Worm (Caenorhabditis elegans) whole organism, L1 larva: Measurements from ENCODE around the gene F46B6.6.

Experiments
- F16B12.6 ChIP-seq: fragments of 150-350 bp; optimal IDR thresholded peaks from 2 replicates; lab custom pipeline; 2014; ENCODE audit warnings: missing biosample characterization, missing genetic modification characterization
- ceh-63 ChIP-seq: fragments of 200-800 bp; sonication (Bioruptor generic); optimal IDR thresholded peaks from 2 replicates; lab custom pipeline; 2018; ENCODE audit warnings: mild to moderate bottlenecking, missing genetic modification characterization, missing compliant biosample characterization
- ceh-8 ChIP-seq: fragments of 200-800 bp; sonication (Bioruptor generic); optimal IDR thresholded peaks from 2 replicates; lab custom pipeline; 2018; ENCODE audit warnings: mild to moderate bottlenecking, missing genetic modification characterization, moderate library complexity, missing compliant biosample characterization
- ceh-82 ChIP-seq, 3 experiments: fragments of 150-350 bp in 1 of 3; sonication (generic microtip) in 2 of 3; optimal IDR thresholded peaks; 2 replicates each; lab custom pipeline; 2014 to 2017; ENCODE audit warnings: missing biosample characterization in 3 of 3, missing genetic modification characterization in 3 of 3
- ceh-88 ChIP-seq: fragments of 200-800 bp; sonication (Bioruptor generic); IDR thresholded peaks from 2 replicates; pipeline ENCODE4 v1.3.6; 2022; ENCODE audit warnings: missing genetic modification characterization, missing compliant biosample characterization
- dsc-1 ChIP-seq: sonication (generic microtip); optimal IDR thresholded peaks from 2 replicates; lab custom pipeline; 2016; ENCODE audit warnings: mild to moderate bottlenecking, missing genetic modification characterization, missing compliant biosample characterization
- efl-3 ChIP-seq: fragments of 200-800 bp; sonication (Bioruptor generic); optimal IDR thresholded peaks from 2 replicates; lab custom pipeline; 2018; ENCODE audit warnings: mild to moderate bottlenecking, missing genetic modification characterization, missing compliant biosample characterization
- elt-2 ChIP-seq: sonication (generic microtip); optimal IDR thresholded peaks from 2 replicates; lab custom pipeline; 2016; ENCODE audit warnings: missing genetic modification characterization, mild to moderate bottlenecking, inconsistent platforms, missing compliant biosample characterization, missing genetic modification reagents
- elt-3 ChIP-seq, 6 experiments: fragments of 150-350 bp in 1 of 6; sonication (generic microtip); optimal IDR thresholded peaks; 2 replicates each; lab custom pipeline; 2017 to 2018; ENCODE audit warnings: missing biosample characterization in 6 of 6, missing genetic modification characterization in 6 of 6, inconsistent platforms in 1 of 6
- ets-5 ChIP-seq: fragments of 200-800 bp; sonication (Bioruptor generic); IDR thresholded peaks from 2 replicates; pipeline ENCODE4 v1.3.6; 2022; ENCODE audit warnings: missing genetic modification characterization, missing compliant biosample characterization
- fkh-10 ChIP-seq: sonication (generic microtip); optimal IDR thresholded peaks from 2 replicates; lab custom pipeline; 2017; ENCODE audit warnings: missing biosample characterization, missing genetic modification reagents, missing genetic modification characterization
- fkh-4 ChIP-seq: sonication (generic microtip); optimal IDR thresholded peaks from 2 replicates; lab custom pipeline; 2016; ENCODE audit warnings: missing compliant biosample characterization, missing genetic modification characterization, borderline replicate concordance
- fkh-8 ChIP-seq: sonication (generic microtip); optimal IDR thresholded peaks from 2 replicates; lab custom pipeline; 2016; ENCODE audit warnings: mild to moderate bottlenecking, missing genetic modification characterization, missing compliant biosample characterization
- grh-1 ChIP-seq: fragments of 200-800 bp; sonication (Bioruptor generic); IDR thresholded peaks from 2 replicates; pipeline ENCODE4 v1.3.6; 2022; ENCODE audit warnings: missing genetic modification reagents, missing genetic modification characterization, missing compliant biosample characterization
- hlh-4 ChIP-seq: sonication (generic microtip); optimal IDR thresholded peaks from 2 replicates; lab custom pipeline; 2016; ENCODE audit warnings: mild to moderate bottlenecking, missing genetic modification characterization, missing compliant biosample characterization
- hpl-2 ChIP-seq: fragments of 150-350 bp; optimal IDR thresholded peaks from 2 replicates; lab custom pipeline; 2014; ENCODE audit warnings: missing biosample characterization, missing genetic modification reagents, missing genetic modification characterization
- irx-1 ChIP-seq: sonication (generic microtip); optimal IDR thresholded peaks from 2 replicates; lab custom pipeline; 2016; ENCODE audit warnings: missing genetic modification characterization, missing compliant biosample characterization
- jun-1 ChIP-seq: fragments of 150-350 bp; optimal IDR thresholded peaks from 2 replicates; lab custom pipeline; 2014; ENCODE audit warnings: missing biosample characterization, missing genetic modification reagents, missing genetic modification characterization
- lin-35 ChIP-seq, 2 experiments: fragments of 150-350 bp; optimal IDR thresholded peaks; 2 replicates each; lab custom pipeline; 2014; ENCODE audit warnings: missing biosample characterization in 2 of 2, missing genetic modification characterization in 2 of 2, missing genetic modification reagents in 2 of 2
- lin-39 ChIP-seq: fragments of 150-350 bp; optimal IDR thresholded peaks from 2 replicates; lab custom pipeline; 2014; ENCODE audit warnings: missing biosample characterization, missing genetic modification reagents, missing genetic modification characterization
- lsy-2 ChIP-seq, 2 experiments: fragments of 150-350 bp; optimal IDR thresholded peaks; 2 replicates each; lab custom pipeline; 2014; ENCODE audit warnings: missing biosample characterization in 2 of 2, missing genetic modification characterization in 2 of 2
- mdl-1 ChIP-seq, 2 experiments: fragments of 150-350 bp; optimal IDR thresholded peaks; 2 replicates each; lab custom pipeline; 2014 to 2017; ENCODE audit warnings: missing biosample characterization in 2 of 2, missing genetic modification characterization in 2 of 2, inconsistent platforms in 1 of 2
- mef-2 ChIP-seq: fragments of 150-350 bp; optimal IDR thresholded peaks from 2 replicates; lab custom pipeline; 2014; ENCODE audit warnings: missing biosample characterization, missing genetic modification characterization
- nhr-19 ChIP-seq: fragments of 200-800 bp; sonication (Bioruptor generic); conservative IDR thresholded peaks from 2 replicates; pipeline ENCODE4 v1.3.6; 2022; ENCODE audit warnings: missing genetic modification characterization, missing compliant biosample characterization
- nhr-20 ChIP-seq: sonication (generic microtip); optimal IDR thresholded peaks from 2 replicates; lab custom pipeline; 2016; ENCODE audit warnings: mild to moderate bottlenecking, missing genetic modification characterization, missing compliant biosample characterization
- nhr-237 ChIP-seq: fragments of 150-350 bp; optimal IDR thresholded peaks from 2 replicates; lab custom pipeline; 2014; ENCODE audit warnings: missing biosample characterization, missing genetic modification characterization
- nhr-28 ChIP-seq: fragments of 150-350 bp; optimal IDR thresholded peaks from 2 replicates; lab custom pipeline; 2014; ENCODE audit warnings: missing biosample characterization, missing genetic modification characterization
- nhr-47 ChIP-seq: sonication (generic microtip); optimal IDR thresholded peaks from 2 replicates; lab custom pipeline; 2016; ENCODE audit warnings: mild to moderate bottlenecking, missing genetic modification characterization, moderate library complexity, missing compliant biosample characterization
- nhr-71 ChIP-seq: sonication (generic microtip); optimal IDR thresholded peaks from 2 replicates; lab custom pipeline; 2016; ENCODE audit warnings: mild to moderate bottlenecking, missing genetic modification characterization, moderate library complexity, missing compliant biosample characterization
- nhr-76 ChIP-seq: sonication (generic microtip); optimal IDR thresholded peaks from 2 replicates; lab custom pipeline; 2017; ENCODE audit warnings: missing biosample characterization, missing genetic modification characterization
- nhr-77 ChIP-seq: fragments of 150-350 bp; optimal IDR thresholded peaks from 2 replicates; lab custom pipeline; 2014; ENCODE audit warnings: missing biosample characterization, missing genetic modification characterization
- pag-3 ChIP-seq: sonication (generic microtip); optimal IDR thresholded peaks from 2 replicates; lab custom pipeline; 2017; ENCODE audit warnings: missing genetic modification characterization, mild to moderate bottlenecking, missing compliant biosample characterization, antibody characterized with exemption, borderline replicate concordance; ENCODE audit not compliant: insufficient read depth
- pax-3 ChIP-seq: fragments of 200-800 bp; sonication (Bioruptor generic); optimal IDR thresholded peaks from 2 replicates; lab custom pipeline; 2018; ENCODE audit warnings: mild to moderate bottlenecking, missing genetic modification characterization, moderate library complexity, missing compliant biosample characterization
- pqm-1 ChIP-seq: sonication (generic microtip); optimal IDR thresholded peaks from 3 replicates; lab custom pipeline; 2017; ENCODE audit warnings: missing biosample characterization, missing genetic modification characterization
- skn-1 ChIP-seq: fragments of 150-350 bp; optimal IDR thresholded peaks from 2 replicates; lab custom pipeline; 2014; ENCODE audit warnings: missing biosample characterization, missing genetic modification characterization
- snu-23 ChIP-seq: sonication (generic microtip); optimal IDR thresholded peaks from 2 replicates; lab custom pipeline; 2016; ENCODE audit warnings: missing genetic modification characterization, missing compliant biosample characterization
- sptf-1 ChIP-seq: fragments of 150-350 bp; optimal IDR thresholded peaks from 2 replicates; lab custom pipeline; 2014; ENCODE audit warnings: missing biosample characterization, missing genetic modification characterization
- swsn-7 ChIP-seq: sonication (generic microtip); optimal IDR thresholded peaks from 2 replicates; lab custom pipeline; 2016; ENCODE audit warnings: missing genetic modification characterization, missing compliant biosample characterization
- tbx-2 ChIP-seq: sonication (generic microtip); optimal IDR thresholded peaks from 2 replicates; lab custom pipeline; 2016; ENCODE audit warnings: missing genetic modification characterization, missing compliant biosample characterization
- tlp-1 ChIP-seq: fragments of 150-350 bp; optimal IDR thresholded peaks from 2 replicates; lab custom pipeline; 2014; ENCODE audit warnings: missing biosample characterization, missing genetic modification characterization
- unc-130 ChIP-seq: fragments of 150-350 bp; optimal IDR thresholded peaks from 2 replicates; lab custom pipeline; 2017; ENCODE audit warnings: missing biosample characterization, missing genetic modification characterization, inconsistent platforms
- unc-30 ChIP-seq: sonication (generic microtip); optimal IDR thresholded peaks from 2 replicates; lab custom pipeline; 2017; ENCODE audit warnings: missing biosample characterization, missing genetic modification characterization
- unc-62 ChIP-seq: fragments of 150-350 bp; optimal IDR thresholded peaks from 2 replicates; lab custom pipeline; 2014; ENCODE audit warnings: missing biosample characterization, missing genetic modification reagents, missing genetic modification characterization
- unc-86 ChIP-seq: sonication (generic microtip); optimal IDR thresholded peaks from 2 replicates; lab custom pipeline; 2016; ENCODE audit warnings: missing genetic modification characterization, missing compliant biosample characterization
- unc-98 ChIP-seq: fragments of 200-800 bp; sonication (Bioruptor generic); IDR thresholded peaks from 2 replicates; pipeline ENCODE4 v1.3.6; 2022; ENCODE audit warnings: missing genetic modification characterization, missing compliant biosample characterization
- xbp-1 ChIP-seq: sonication (generic microtip); optimal IDR thresholded peaks from 2 replicates; lab custom pipeline; 2016; ENCODE audit warnings: missing genetic modification characterization, missing compliant biosample characterization
- zag-1 ChIP-seq: fragments of 150-350 bp; optimal IDR thresholded peaks from 2 replicates; lab custom pipeline; 2014; ENCODE audit warnings: missing biosample characterization, missing genetic modification characterization

F46B6.6 gene

DNA sequence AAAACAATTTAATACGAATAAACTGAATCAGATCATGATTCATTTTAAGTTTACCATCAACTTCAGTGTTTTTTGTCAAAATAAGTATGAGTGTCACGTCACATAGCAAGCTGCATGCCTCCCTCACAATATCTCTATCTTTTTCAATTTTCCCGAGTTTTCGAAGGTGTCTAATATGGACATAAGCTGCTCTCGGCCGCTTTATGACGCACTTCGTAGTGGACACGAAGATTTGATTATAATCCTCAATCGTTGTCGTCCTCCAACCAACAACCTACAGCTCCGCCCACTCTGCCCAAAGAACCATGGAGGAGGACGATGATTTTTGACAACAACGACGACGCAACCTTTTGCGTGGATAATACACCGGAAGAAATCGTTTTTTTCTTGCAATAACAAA lies 9.3 kb upstream of the F46B6.6 start:
- TF ChIP-seq lsy-2 (tag; optimal IDR thresholded peaks at IDR 0.05; lab: Kevin White, UChicago) (no peak), xbp-1 (tag; lab: Kevin White, UChicago) (no peak), nhr-28 (no peak), efl-3 (GFP tag; lab: Kevin White, UChicago) (no peak), swsn-7 (tag; lab: Kevin White, UChicago) (no peak), ets-5 (GFP tag; lab: Robert Waterston, UW) (no peak), dsc-1 (peak; percentile 77), nhr-19 (no peak), fkh-10 (GFP tag; lab: Kevin White, UChicago) (peak; percentile 24), elt-3 (tag; optimal IDR thresholded peaks at IDR 0.05; lab: Kevin White, UChicago) (no peak), fkh-4 (no peak), fkh-8 (peak; percentile 52), tlp-1 (no peak), F16B12.6 (tag; lab: Kevin White, UChicago) (no peak), pax-3 (tag; lab: Kevin White, UChicago) (peak; percentile 30)
- TF ChIP-seq, all 84 proteins: peak for 4

DNA sequence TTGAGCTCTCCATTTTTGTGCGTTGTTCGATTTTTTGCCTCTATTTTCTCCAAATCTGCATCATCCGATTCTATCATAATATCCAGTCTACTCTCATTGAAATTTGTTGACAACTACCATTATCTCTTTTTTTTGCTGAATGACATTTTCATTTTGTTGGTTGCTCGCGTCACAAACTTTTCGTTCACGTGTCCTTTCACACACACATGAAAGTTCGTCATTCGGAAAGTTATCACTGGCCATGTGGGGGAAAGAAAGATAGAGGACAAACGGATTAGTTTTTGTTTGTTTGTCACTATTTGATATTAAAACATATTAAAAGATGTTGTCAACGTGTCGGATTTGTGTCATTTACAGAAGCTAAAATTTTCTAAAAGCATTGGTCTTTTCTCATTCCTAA lies 8.3 kb upstream of the F46B6.6 start:
- TF ChIP-seq lsy-2 (tag; optimal IDR thresholded peaks at IDR 0.05; lab: Kevin White, UChicago) (peak in 1 of 2 experiments; percentile 8), pax-3 (tag; lab: Kevin White, UChicago) (peak; percentile 39), unc-62 (GFP tag; lab: Kevin White, UChicago) (no peak), dsc-1 (peak; percentile 46), tbx-2 (no peak), nhr-47 (tag; lab: Kevin White, UChicago) (peak; percentile 11), fkh-8 (peak; percentile 62), nhr-237 (tag; lab: Kevin White, UChicago) (no peak), skn-1 (tag; lab: Kevin White, UChicago) (no peak), zag-1 (tag; lab: Kevin White, UChicago) (no peak), elt-2 (tag; lab: Kevin White, UChicago) (peak; percentile 7), mef-2 (tag; lab: Kevin White, UChicago) (no peak), ceh-82 (tag; optimal IDR thresholded peaks at IDR 0.05; lab: Kevin White, UChicago) (no peak), nhr-71 (tag; lab: Kevin White, UChicago) (peak; percentile 42), ceh-63 (no peak), unc-98 (GFP tag; lab: Robert Waterston, UW) (no peak), fkh-4 (no peak)

DNA sequence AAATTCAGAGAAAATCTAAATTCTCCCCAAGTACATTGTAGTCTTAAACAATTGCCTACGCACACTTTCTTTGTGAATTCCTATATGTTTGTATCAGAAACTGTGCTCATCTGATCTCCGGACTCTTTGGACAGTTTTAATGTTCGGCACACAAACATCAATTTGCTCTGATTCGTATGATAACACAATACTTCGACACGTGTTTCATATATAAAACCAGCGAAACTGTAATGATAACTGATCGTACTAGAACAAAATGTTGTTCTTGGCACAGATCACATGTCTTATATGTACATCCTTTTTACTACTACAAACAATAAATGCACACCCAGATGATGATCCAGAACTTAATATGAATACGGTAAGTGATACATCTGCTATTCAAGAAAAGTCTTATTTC lies 4.7 kb upstream of the F46B6.6 start, which contains the start of gene lipl-2:
lipl-2 (plus strand) TSS at position 236 of the 400 bp plus-strand sequence.
- peak; percentile 84 for TF ChIP-seq elt-2 (tag; lab: Kevin White, UChicago)
- peak; percentile 52 for TF ChIP-seq nhr-20 (tag; lab: Kevin White, UChicago)
- no peak for TF ChIP-seq unc-86 (tag; lab: Kevin White, UChicago)
- TF ChIP-seq nhr-71 (tag; lab: Kevin White, UChicago) = peak; percentile 15
- TF ChIP-seq lin-35 (GFP tag; optimal IDR thresholded peaks at IDR 0.05; lab: Kevin White, UChicago) = peak in 1 of 2 experiments; percentile 3
- TF ChIP-seq unc-30 (tag; lab: Kevin White, UChicago) = no peak

DNA sequence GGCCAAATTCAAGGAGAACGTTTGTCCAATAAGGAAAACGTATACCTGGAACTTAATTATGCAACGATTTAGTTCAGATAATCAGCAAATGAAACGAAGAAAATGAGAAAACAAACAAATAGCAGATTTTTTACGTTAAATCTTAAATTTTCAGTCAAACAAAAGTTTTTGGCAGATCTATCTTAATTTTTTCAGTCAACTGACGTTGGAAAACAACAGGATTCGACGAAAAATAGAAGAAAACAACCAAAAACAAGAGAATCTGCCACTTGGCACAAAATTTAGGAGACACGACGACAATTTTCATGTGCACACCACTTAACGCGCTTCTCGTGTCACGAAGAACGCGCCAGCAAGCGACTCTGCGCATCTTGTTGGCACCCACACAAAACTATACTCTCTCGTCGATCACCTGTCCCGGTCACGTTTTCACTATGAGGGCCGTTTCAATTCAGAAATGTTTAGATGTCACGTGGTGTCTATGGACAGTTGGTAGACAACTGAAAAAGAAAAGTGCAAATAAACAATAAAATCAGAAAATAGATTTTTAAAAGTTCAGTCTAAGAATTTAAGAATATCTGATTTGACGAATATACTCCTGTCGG lies 3.1 kb upstream of the F46B6.6 start, which contains the start of gene ztf-7:
ztf-7 (minus strand) TSS at position 51 of the 605 bp plus-strand sequence.
- TF ChIP-seq irx-1 (tag; lab: Kevin White, UChicago) (peak; percentile 97), sptf-1 (tag; lab: Kevin White, UChicago) (no peak), pag-3 (tag; lab: Kevin White, UChicago) (peak; percentile 55), mdl-1 (tag; optimal IDR thresholded peaks at IDR 0.05; lab: Kevin White, UChicago) (peak; percentile 59 to 100), ceh-88 (GFP tag; lab: Robert Waterston, UW) (peak; percentile 94), dsc-1 (peak; percentile 95), grh-1 (GFP tag; lab: Robert Waterston, UW) (peak; percentile 96), lin-39 (tag; lab: Kevin White, UChicago) (peak; percentile 96), nhr-76 (tag; lab: Kevin White, UChicago) (no peak), nhr-19 (peak; percentile 99), ceh-8 (GFP tag; lab: Kevin White, UChicago) (peak; percentile 93), hpl-2 (GFP tag; lab: Kevin White, UChicago) (peak; percentile 86), hlh-4 (no peak), unc-130 (peak; percentile 99), pqm-1 (tag; lab: Kevin White, UChicago) (no peak), zag-1 (tag; lab: Kevin White, UChicago) (no peak), nhr-77 (tag; lab: Kevin White, UChicago) (peak; percentile 81), unc-62 (GFP tag; lab: Kevin White, UChicago) (no peak), snu-23 (GFP tag; lab: Kevin White, UChicago) (peak; percentile 99), jun-1 (tag; lab: Kevin White, UChicago) (peak; percentile 93), elt-2 (tag; lab: Kevin White, UChicago) (peak; percentile 95)
